Worm (Caenorhabditis elegans) whole organism, early embryonic: ENCODE results near the gene F09E5.8.

Experiments
- B0310.2 ChIP-seq: sonication (generic microtip); optimal IDR thresholded peaks from 2 replicates; lab custom pipeline; 2016; ENCODE audit warnings: mild to moderate bottlenecking, missing genetic modification characterization, missing compliant biosample characterization
- F13C5.2 ChIP-seq: sonication (generic microtip); optimal IDR thresholded peaks from 2 replicates; lab custom pipeline; 2017; ENCODE audit warnings: mild to moderate bottlenecking, missing genetic modification characterization, inconsistent platforms, missing compliant biosample characterization
- aly-1 ChIP-seq: sonication (generic microtip); optimal IDR thresholded peaks from 2 replicates; lab custom pipeline; 2016; ENCODE audit warnings: missing genetic modification characterization, missing compliant biosample characterization
- ama-1 ChIP-seq: fragments of 150-350 bp; optimal IDR thresholded peaks from 2 replicates; lab custom pipeline; 2014
- ceh-36 ChIP-seq: sonication (generic microtip); optimal IDR thresholded peaks from 2 replicates; lab custom pipeline; 2016; ENCODE audit warnings: missing genetic modification characterization, inconsistent platforms, missing compliant biosample characterization
- ets-7 ChIP-seq: sonication (generic microtip); optimal IDR thresholded peaks from 2 replicates; lab custom pipeline; 2016; ENCODE audit warnings: missing genotype, missing genetic modification characterization, missing compliant biosample characterization
- flt-1 ChIP-seq: fragments of 200-800 bp; sonication (Bioruptor generic); IDR thresholded peaks from 2 replicates; pipeline ENCODE4 v1.3.6; 2022; ENCODE audit warnings: missing genetic modification characterization, missing compliant biosample characterization
- hmbx-1 ChIP-seq: sonication (generic microtip); optimal IDR thresholded peaks from 2 replicates; lab custom pipeline; 2016; ENCODE audit warnings: mild to moderate bottlenecking, missing genetic modification characterization, missing compliant biosample characterization
- hmg-4 ChIP-seq: fragments of 200-800 bp; sonication (Bioruptor generic); optimal IDR thresholded peaks from 2 replicates; lab custom pipeline; 2018; ENCODE audit warnings: mild to moderate bottlenecking, missing genetic modification characterization, missing compliant biosample characterization
- sea-1 ChIP-seq: fragments of 200-800 bp; sonication (Bioruptor generic); conservative IDR thresholded peaks from 2 replicates; pipeline ENCODE4 v1.3.6; 2022; ENCODE audit warnings: missing genetic modification characterization, missing compliant biosample characterization
- tbx-37 ChIP-seq: fragments of 200-800 bp; sonication (Bioruptor generic); conservative IDR thresholded peaks from 2 replicates; pipeline ENCODE4 v1.3.6; 2022; ENCODE audit warnings: missing genetic modification reagents, missing genetic modification characterization, missing compliant biosample characterization

DNA sequence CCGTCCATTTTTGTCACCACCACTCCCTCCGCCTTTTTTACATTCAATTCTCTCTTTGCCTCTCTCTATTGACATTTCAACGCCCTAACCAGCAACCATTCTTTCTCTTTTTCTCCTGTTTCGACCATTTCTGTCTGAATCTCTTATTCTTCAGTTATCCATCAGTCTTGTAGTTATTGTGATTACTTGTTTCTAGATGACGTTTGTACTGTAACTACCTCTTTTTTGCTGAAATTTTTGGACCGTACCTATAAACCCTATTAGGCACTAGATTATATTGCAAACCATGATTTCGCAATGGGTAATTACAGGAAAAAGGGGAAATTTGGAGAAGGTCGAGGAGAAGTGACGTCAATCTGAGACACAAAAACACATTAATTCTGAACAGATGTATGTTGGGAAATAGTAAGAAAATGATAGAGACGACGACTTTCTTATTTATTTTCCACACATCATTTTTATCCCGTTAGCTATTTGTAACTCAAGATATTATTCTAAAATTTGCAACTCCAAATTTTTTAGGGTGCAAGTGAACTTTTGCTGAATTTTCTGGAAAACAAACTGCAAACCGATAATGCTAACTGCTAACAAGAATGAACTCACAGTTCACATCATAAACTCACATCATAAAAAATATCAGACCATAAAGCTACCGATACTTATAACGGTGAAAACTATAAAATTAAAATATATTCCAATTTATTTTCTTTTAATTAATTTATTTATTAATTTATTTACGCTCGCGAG lies 30.1 kb upstream of the F09E5.8 start:
- TF ChIP-seq ama-1 (no peak), hmg-4 (no peak), flt-1 (no peak), B0310.2 (tag; lab: Kevin White, UChicago) (no peak), ets-7 (tag; lab: Kevin White, UChicago) (no peak), F13C5.2 (no peak), ceh-36 (no peak), aly-1 (tag; lab: Kevin White, UChicago) (no peak), sea-1 (GFP tag; lab: Robert Waterston, UW) (no peak), hmbx-1 (no peak), tbx-37 (GFP tag; lab: Robert Waterston, UW) (no peak)
